Fruit fly (Drosophila melanogaster) whole organism, embryonic: Measurements from ENCODE around the gene CG7156.

Experiments
- CG11093 ChIP-seq: fragments of 200-800 bp; sonication (Bioruptor generic); IDR thresholded peaks from 3 replicates; pipeline ENCODE4 v1.3.6; 2022; ENCODE audit warnings: missing biosample characterization, missing genetic modification characterization
- CG11456 ChIP-seq: fragments of 200-800 bp; sonication (Bioruptor generic); IDR thresholded peaks from 3 replicates; pipeline ENCODE4 v1.3.6; 2022; ENCODE audit warnings: missing biosample characterization, missing genetic modification characterization
- CG12155 ChIP-seq: fragments of 200-800 bp; sonication (Bioruptor generic); optimal IDR thresholded peaks from 3 replicates; lab custom pipeline; 2016; ENCODE audit warnings: missing biosample characterization, missing genetic modification characterization
- CG12219 ChIP-seq: fragments of 200-800 bp; sonication (Bioruptor generic); optimal IDR thresholded peaks from 3 replicates; lab custom pipeline; 2018; ENCODE audit warnings: missing biosample characterization, mild to moderate bottlenecking, missing genetic modification characterization
- CG13296 ChIP-seq: fragments of 200-800 bp; sonication (Bioruptor generic); optimal IDR thresholded peaks from 3 replicates; lab custom pipeline; 2018; ENCODE audit warnings: missing biosample characterization, mild to moderate bottlenecking, missing genetic modification characterization
- CG14014 ChIP-seq: fragments of 200-800 bp; sonication (Bioruptor generic); IDR thresholded peaks from 2 replicates; pipeline ENCODE4 v1.3.6; 2022; ENCODE audit warnings: missing biosample characterization, missing genetic modification characterization
- CG14710 ChIP-seq: fragments of 200-800 bp; sonication (Bioruptor generic); optimal IDR thresholded peaks from 3 replicates; lab custom pipeline; 2019; ENCODE audit warnings: missing biosample characterization, mild to moderate bottlenecking, missing genetic modification characterization, moderate library complexity
- CG17186 ChIP-seq: fragments of 200-800 bp; sonication (Bioruptor generic); optimal IDR thresholded peaks from 3 replicates; lab custom pipeline; 2017; ENCODE audit warnings: missing biosample characterization, missing genetic modification reagents, missing genetic modification characterization
- CG17568 ChIP-seq: fragments of 200-800 bp; sonication (Bioruptor generic); optimal IDR thresholded peaks from 2 replicates; lab custom pipeline; 2018; ENCODE audit warnings: missing biosample characterization, mild to moderate bottlenecking, missing genetic modification characterization, moderate library complexity
- CG17912 ChIP-seq: fragments of 200-800 bp; sonication (Bioruptor generic); optimal IDR thresholded peaks from 2 replicates; lab custom pipeline; 2018; ENCODE audit warnings: missing biosample characterization, mild to moderate bottlenecking, missing genetic modification characterization
- CG18599 ChIP-seq: fragments of 200-800 bp; sonication (Bioruptor generic); optimal IDR thresholded peaks from 3 replicates; lab custom pipeline; 2017; ENCODE audit warnings: missing biosample characterization, missing genetic modification characterization, mild to moderate bottlenecking, moderate library complexity, missing genetic modification reagents
- CG2116 ChIP-seq: fragments of 200-800 bp; sonication (Bioruptor generic); optimal IDR thresholded peaks from 3 replicates; lab custom pipeline; 2018; ENCODE audit warnings: missing biosample characterization, mild to moderate bottlenecking, missing genetic modification characterization
- CG2199 ChIP-seq: fragments of 200-800 bp; sonication (Bioruptor generic); IDR thresholded peaks from 3 replicates; pipeline ENCODE4 v1.3.6; 2022; ENCODE audit warnings: missing biosample characterization, missing genetic modification characterization
- CG30403 ChIP-seq: fragments of 200-800 bp; sonication (Bioruptor generic); optimal IDR thresholded peaks from 3 replicates; lab custom pipeline; 2016; ENCODE audit warnings: missing biosample characterization, missing genetic modification characterization
- CG4360 ChIP-seq: fragments of 200-800 bp; sonication (Bioruptor generic); IDR thresholded peaks from 2 replicates; pipeline ENCODE4 v1.3.6; 2022; ENCODE audit warnings: missing biosample characterization, missing genetic modification characterization
- CG5180 ChIP-seq: fragments of 200-800 bp; sonication (Bioruptor generic); optimal IDR thresholded peaks from 3 replicates; lab custom pipeline; 2017; ENCODE audit warnings: missing biosample characterization, missing genetic modification characterization, mild to moderate bottlenecking, moderate library complexity, missing genetic modification reagents
- CG7556 ChIP-seq: fragments of 200-800 bp; sonication (Bioruptor generic); optimal IDR thresholded peaks from 2 replicates; lab custom pipeline; 2017; ENCODE audit warnings: missing biosample characterization, mild to moderate bottlenecking, missing genetic modification characterization
- CTCF ChIP-seq: fragments of 200-800 bp; sonication (Bioruptor generic); optimal IDR thresholded peaks from 2 replicates; lab custom pipeline; 2017; ENCODE audit warnings: missing biosample characterization, mild to moderate bottlenecking, missing genetic modification characterization, moderate library complexity
- CkIIα-i1 ChIP-seq: fragments of 200-800 bp; sonication (Bioruptor generic); IDR thresholded peaks from 2 replicates; pipeline ENCODE4 v1.3.6; 2022; ENCODE audit warnings: missing biosample characterization, missing genetic modification characterization
- CoRest ChIP-seq: fragments of 200-800 bp; sonication (Bioruptor generic); optimal IDR thresholded peaks from 3 replicates; lab custom pipeline; 2018; ENCODE audit warnings: missing biosample characterization, mild to moderate bottlenecking, missing genetic modification characterization, moderate library complexity
- Dp ChIP-seq: fragments of 200-800 bp; sonication (Bioruptor generic); optimal IDR thresholded peaks from 2 replicates; lab custom pipeline; 2018; ENCODE audit warnings: missing biosample characterization, mild to moderate bottlenecking, missing genetic modification characterization, moderate library complexity
- Eip74EF ChIP-seq, 2 experiments: fragments of 200-800 bp in 1 of 2; fragments of >200 bp in 1 of 2; sonication (Bioruptor generic) in 1 of 2; optimal IDR thresholded peaks; 2 replicates each; lab custom pipeline; 2017 to 2019; ENCODE audit warnings: missing biosample characterization in 2 of 2, missing genetic modification characterization in 2 of 2, mild to moderate bottlenecking in 1 of 2, moderate library complexity in 1 of 2
- Hmr ChIP-seq: fragments of 200-800 bp; sonication (Bioruptor generic); optimal IDR thresholded peaks from 3 replicates; lab custom pipeline; 2017; ENCODE audit warnings: mild to moderate bottlenecking, missing biosample characterization, missing genetic modification reagents, missing genetic modification characterization
- Med ChIP-seq: fragments of 200-800 bp; sonication (Bioruptor generic); peaks from one replicate; lab custom pipeline; 2016; ENCODE audit warnings: missing biosample characterization, missing genetic modification characterization, mild to moderate bottlenecking, inconsistent platforms, moderate library complexity
- NC2α ChIP-seq: fragments of 200-800 bp; sonication (Bioruptor generic); optimal IDR thresholded peaks from 2 replicates; lab custom pipeline; 2016; ENCODE audit warnings: missing biosample characterization, missing genetic modification characterization
- Poxn ChIP-seq: fragments of 200-800 bp; sonication (Bioruptor generic); IDR thresholded peaks from 2 replicates; pipeline ENCODE4 v1.3.6; 2022; ENCODE audit warnings: missing biosample characterization, missing genetic modification characterization
- al ChIP-seq: fragments of 200-800 bp; sonication (Bioruptor generic); IDR thresholded peaks from 2 replicates; pipeline ENCODE4 v1.3.6; 2022; ENCODE audit warnings: missing biosample characterization, missing genetic modification characterization
- ash1 ChIP-seq: fragments of 200-800 bp; sonication (Bioruptor generic); optimal IDR thresholded peaks from 2 replicates; lab custom pipeline; 2018; ENCODE audit warnings: missing biosample characterization, mild to moderate bottlenecking, missing genetic modification characterization
- bab2 ChIP-seq: fragments of 200-800 bp; sonication (Bioruptor generic); optimal IDR thresholded peaks from 2 replicates; lab custom pipeline; 2016; ENCODE audit warnings: missing biosample characterization, missing genetic modification characterization
- bbx ChIP-seq: fragments of 200-800 bp; sonication (Bioruptor generic); IDR thresholded peaks from 2 replicates; pipeline ENCODE4 v1.3.6; 2022; ENCODE audit warnings: missing biosample characterization, missing genetic modification characterization; ENCODE audit not compliant: partially characterized antibody
- bcd ChIP-seq: fragments of 200-800 bp; sonication (Bioruptor generic); optimal IDR thresholded peaks from 2 replicates; lab custom pipeline; 2017; ENCODE audit warnings: missing biosample characterization, mild to moderate bottlenecking, missing genetic modification characterization
- bigmax ChIP-seq: fragments of 200-800 bp; sonication (Bioruptor generic); optimal IDR thresholded peaks from 2 replicates; lab custom pipeline; 2018; ENCODE audit warnings: missing biosample characterization, mild to moderate bottlenecking, missing genetic modification characterization
- crp ChIP-seq, 2 experiments: fragments of 200-800 bp; sonication (Bioruptor generic); optimal IDR thresholded peaks; 2 replicates in 1 of 2; 3 replicates in 1 of 2; lab custom pipeline; 2017; ENCODE audit warnings: missing biosample characterization in 2 of 2, missing genetic modification characterization in 2 of 2, mild to moderate bottlenecking in 1 of 2, moderate library complexity in 1 of 2
- en ChIP-seq: fragments of 200-800 bp; sonication (Bioruptor generic); optimal IDR thresholded peaks from 2 replicates; lab custom pipeline; 2016; ENCODE audit warnings: missing biosample characterization, missing genetic modification characterization
- fd96Cb ChIP-seq: fragments of 200-800 bp; sonication (Bioruptor generic); optimal IDR thresholded peaks from 2 replicates; lab custom pipeline; 2018; ENCODE audit warnings: missing biosample characterization, mild to moderate bottlenecking, missing genetic modification characterization, moderate library complexity
- ftz-f1 ChIP-seq: fragments of 200-800 bp; sonication (Bioruptor generic); optimal IDR thresholded peaks from 2 replicates; lab custom pipeline; 2016; ENCODE audit warnings: missing biosample characterization, missing genetic modification characterization
- gcm ChIP-seq: fragments of 200-800 bp; sonication (Bioruptor generic); optimal IDR thresholded peaks from 2 replicates; lab custom pipeline; 2019; ENCODE audit warnings: missing biosample characterization, mild to moderate bottlenecking, missing genetic modification characterization, moderate library complexity
- her ChIP-seq: fragments of 200-800 bp; sonication (Bioruptor generic); optimal IDR thresholded peaks from 2 replicates; lab custom pipeline; 2016; ENCODE audit warnings: missing biosample characterization, missing genetic modification characterization
- ind ChIP-seq: fragments of 200-800 bp; sonication (Bioruptor generic); optimal IDR thresholded peaks from 3 replicates; lab custom pipeline; 2016; ENCODE audit warnings: missing biosample characterization, missing genetic modification characterization
- insv ChIP-seq, 2 experiments: fragments of 200-800 bp; sonication (Bioruptor generic); optimal IDR thresholded peaks; 3 replicates each; lab custom pipeline; 2016 to 2018; ENCODE audit warnings: missing biosample characterization in 2 of 2, missing genetic modification characterization in 2 of 2
- luna ChIP-seq: fragments of 200-800 bp; sonication (Bioruptor generic); optimal IDR thresholded peaks from 2 replicates; lab custom pipeline; 2016; ENCODE audit warnings: missing biosample characterization, missing genetic modification characterization
- nmo ChIP-seq: fragments of 200-800 bp; sonication (Bioruptor generic); optimal IDR thresholded peaks from 2 replicates; lab custom pipeline; 2018; ENCODE audit warnings: missing biosample characterization, mild to moderate bottlenecking, missing genetic modification characterization, moderate library complexity
- otp ChIP-seq: fragments of 200-800 bp; sonication (Bioruptor generic); IDR thresholded peaks from 3 replicates; pipeline ENCODE4, ENCODE4 v1.3.6; 2022; ENCODE audit warnings: missing biosample characterization, missing genetic modification characterization
- pb ChIP-seq: fragments of 200-800 bp; sonication (Bioruptor generic); optimal IDR thresholded peaks from 3 replicates; lab custom pipeline; 2016; ENCODE audit warnings: missing biosample characterization, missing genetic modification characterization
- pita ChIP-seq: fragments of 200-800 bp; sonication (Bioruptor generic); optimal IDR thresholded peaks from 2 replicates; lab custom pipeline; 2017; ENCODE audit warnings: missing biosample characterization, mild to moderate bottlenecking, missing genetic modification characterization
- sens-2 ChIP-seq: fragments of 200-800 bp; sonication (Bioruptor generic); IDR thresholded peaks from 2 replicates; pipeline ENCODE4 v1.3.6; 2022; ENCODE audit warnings: missing biosample characterization, missing genetic modification characterization
- sima ChIP-seq: fragments of 200-800 bp; sonication (Bioruptor generic); optimal IDR thresholded peaks from 2 replicates; lab custom pipeline; 2016; ENCODE audit warnings: missing biosample characterization, missing genetic modification characterization
- slbo ChIP-seq: fragments of 200-800 bp; sonication (Bioruptor generic); IDR thresholded peaks from 2 replicates; pipeline ENCODE4 v1.3.6; 2022; ENCODE audit warnings: missing biosample characterization, missing genetic modification characterization
- tap ChIP-seq: fragments of 200-800 bp; optimal IDR thresholded peaks from 3 replicates; lab custom pipeline; 2019; ENCODE audit warnings: missing biosample characterization, mild to moderate bottlenecking, missing genetic modification characterization, moderate library complexity
- tgo ChIP-seq: fragments of 200-800 bp; sonication (Bioruptor generic); IDR thresholded peaks from 3 replicates; pipeline ENCODE4 v1.3.6; 2022; ENCODE audit warnings: missing biosample characterization, missing genetic modification characterization
- twi ChIP-seq: fragments of 200-800 bp; optimal IDR thresholded peaks from 2 replicates; lab custom pipeline; 2019; ENCODE audit warnings: missing biosample characterization, mild to moderate bottlenecking, missing genetic modification characterization, moderate library complexity

The CG7156 gene

dm6 chr3R:18235879-18236278, 6.1 kb downstream of the CG7156 start, which contains the start of gene repo (continued):
- TF ChIP-seq CG30403 (GFP tag; lab: Kevin White, UChicago) (no peak), tgo (GFP tag; lab: Robert Waterston, UW) (no peak), tap (tag; lab: Kevin White, UChicago) (no peak), bigmax (GFP tag; lab: Kevin White, UChicago) (no peak), insv (GFP tag; optimal IDR thresholded peaks at IDR 0.05; lab: Kevin White, UChicago) (no peak), nmo (GFP tag; lab: Kevin White, UChicago) (no peak), ind (GFP tag; lab: Kevin White, UChicago) (no peak), gcm (GFP tag; lab: Kevin White, UChicago) (peak; percentile 93), CG12219 (GFP tag; lab: Kevin White, UChicago) (no peak), CG7556 (no peak), Med (GFP tag; lab: Kevin White, UChicago) (no peak), Dp (GFP tag; lab: Kevin White, UChicago) (no peak), fd96Cb (tag; lab: Kevin White, UChicago) (no peak), bab2 (GFP tag; lab: Kevin White, UChicago) (no peak), luna (GFP tag; lab: Kevin White, UChicago) (no peak), CG18599 (GFP tag; lab: Kevin White, UChicago) (no peak), CG17186 (no peak), CG17912 (GFP tag; lab: Kevin White, UChicago) (no peak), al (no peak), CG5180 (peak; percentile 12), CG14014 (GFP tag; lab: Robert Waterston, UW) (no peak), pb (GFP tag; lab: Kevin White, UChicago) (no peak), twi (tag; lab: Kevin White, UChicago) (no peak), CG2199 (GFP tag; lab: Robert Waterston, UW) (0 out of 3 replicates have a peak, but pooled peaks have one; percentile 53), ash1 (GFP tag; lab: Kevin White, UChicago) (no peak), ftz-f1 (GFP tag; lab: Kevin White, UChicago) (no peak), pita (no peak), slbo (GFP tag; lab: Robert Waterston, UW) (no peak), her (GFP tag; lab: Kevin White, UChicago) (no peak), Poxn (GFP tag; lab: Robert Waterston, UW) (no peak), Hmr (no peak), CG17568 (GFP tag; lab: Kevin White, UChicago) (no peak), NC2α (GFP tag; lab: Kevin White, UChicago) (no peak), otp (GFP tag; lab: Robert Waterston, UW) (0 out of 3 replicates have a peak, but pooled peaks have one; percentile 25), CG4360 (GFP tag; lab: Robert Waterston, UW) (no peak), Eip74EF (GFP tag; optimal IDR thresholded peaks at IDR 0.05; lab: Kevin White, UChicago) (no peak), CG13296 (GFP tag; lab: Kevin White, UChicago) (no peak), sens-2 (GFP tag; lab: Robert Waterston, UW) (no peak), bbx (GFP tag; lab: Robert Waterston, UW) (peak; percentile 27; the same call in 1 of the 2 replicates), CG14710 (tag; lab: Kevin White, UChicago) (no peak), CkIIα-i1 (no peak), crp (GFP tag; optimal IDR thresholded peaks at IDR 0.05; lab: Kevin White, UChicago) (no peak), CG11093 (GFP tag; lab: Robert Waterston, UW) (no peak), bcd (GFP tag; lab: Kevin White, UChicago) (no peak), sima (GFP tag; lab: Kevin White, UChicago) (no peak), CoRest (tag; lab: Kevin White, UChicago) (no peak), CG2116 (GFP tag; lab: Kevin White, UChicago) (no peak), CTCF (GFP tag; lab: Kevin White, UChicago) (no peak), CG12155 (no peak), en (GFP tag; lab: Kevin White, UChicago) (no peak), CG11456 (GFP tag; lab: Robert Waterston, UW) (no peak)
